Worm (Caenorhabditis elegans): Measurements from ENCODE around the gene R105.5.

DNA sequence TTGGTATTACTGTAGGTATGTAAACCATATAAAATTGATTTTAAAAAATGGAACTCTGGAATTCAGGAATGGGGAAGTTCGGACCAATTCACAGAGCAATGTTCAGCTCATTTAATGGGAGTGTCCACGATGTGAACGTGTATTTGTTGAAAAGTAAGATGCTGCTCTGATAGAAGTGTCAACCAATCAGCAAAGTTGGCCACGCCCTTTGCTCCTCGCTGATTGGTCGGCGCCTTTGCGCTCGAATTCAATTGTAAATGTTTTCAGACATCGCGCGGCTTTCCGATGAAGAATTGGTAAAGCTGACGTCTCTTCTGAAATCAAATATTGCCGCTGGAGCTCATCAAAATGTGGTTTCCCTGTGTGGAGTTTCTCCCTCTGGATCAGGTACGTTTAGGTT lies 47.0 kb downstream of the R105.5 start:
- no peak for TF ChIP-seq flt-1 (GFP tag; IDR thresholded peaks at IDR 0.05)
- no peak for TF ChIP-seq med-1 (GFP tag; optimal IDR thresholded peaks at IDR 0.05; ENCODE audit: insufficient read depth)
- TF ChIP-seq ztf-29 (GFP tag; IDR thresholded peaks at IDR 0.05): no peak
- TF ChIP-seq klf-2 (GFP tag; conservative IDR thresholded peaks at IDR 0.05): no peak
- no peak for TF ChIP-seq tab-1 (GFP tag; IDR thresholded peaks at IDR 0.05)
